Fruit fly (Drosophila melanogaster): ENCODE data around the gene CG4928.

- TF ChIP-seq ttk (optimal IDR thresholded peaks at IDR 0.05) = no peak
- no peak for TF ChIP-seq Myc (optimal IDR thresholded peaks at IDR 0.05)
- no peak for TF ChIP-seq psq (optimal IDR thresholded peaks at IDR 0.05)
- TF ChIP-seq h (optimal IDR thresholded peaks at IDR 0.05) = no peak
- no peak for TF ChIP-seq insv (optimal IDR thresholded peaks at IDR 0.05)
These were observed 11.2 kb downstream of the CG4928 start for dm6 chrX:16924069-16924721.

Data from Kc167 (cell line).